Worm (Caenorhabditis elegans): Measurements from ENCODE around the gene C30F2.5.

Gene C30F2.5

ce11 chrX:16082024-16082423 is 12.4 kb upstream of the C30F2.5 start, which contains the start of gene idpp-14 (continued):
- no peak for TF ChIP-seq F10E7.11 (tag; optimal IDR thresholded peaks at IDR 0.05)

- no peak for TF ChIP-seq atf-7 (tag; optimal IDR thresholded peaks at IDR 0.05)
- no peak for TF ChIP-seq F52B5.7 (tag; optimal IDR thresholded peaks at IDR 0.05)
- TF ChIP-seq akir-1 (GFP tag; optimal IDR thresholded peaks at IDR 0.05) = no peak
- TF ChIP-seq hmg-1.2 (GFP tag; IDR thresholded peaks at IDR 0.05) = no peak
- TF ChIP-seq C06A6.2 (GFP tag; conservative IDR thresholded peaks at IDR 0.05) = no peak
- TF ChIP-seq lag-1 (GFP tag; IDR thresholded peaks at IDR 0.05) = no peak
- TF ChIP-seq ceh-79 (tag; optimal IDR thresholded peaks at IDR 0.05) = no peak
- no peak for TF ChIP-seq rec-8 (tag; optimal IDR thresholded peaks at IDR 0.05)
- TF ChIP-seq ztf-28 (GFP tag; IDR thresholded peaks at IDR 0.05) = no peak
- no peak for TF ChIP-seq ceh-27 (GFP tag; optimal IDR thresholded peaks at IDR 0.05)
- no peak for TF ChIP-seq T07F8.4 (tag; optimal IDR thresholded peaks at IDR 0.05)
- TF ChIP-seq F57A8.1 (GFP tag; optimal IDR thresholded peaks at IDR 0.05) = no peak
- TF ChIP-seq mcd-1 (GFP tag; IDR thresholded peaks at IDR 0.05) = no peak
- no peak for TF ChIP-seq mel-28 (tag; optimal IDR thresholded peaks at IDR 0.05; ENCODE audit: borderline replicate concordance)
- no peak for TF ChIP-seq zfh-2 (GFP tag; conservative IDR thresholded peaks at IDR 0.05)
- TF ChIP-seq mes-4 (tag; optimal IDR thresholded peaks at IDR 0.05) = no peak
- no peak for TF ChIP-seq egrh-3 (GFP tag; IDR thresholded peaks at IDR 0.05)
- TF ChIP-seq ztf-18 (tag; optimal IDR thresholded peaks at IDR 0.05) = no peak
- TF ChIP-seq madf-10 (tag; optimal IDR thresholded peaks at IDR 0.05) = no peak
These were observed 9.4 kb upstream of the C30F2.5 start, which contains the start of gene C30F2.2 for ce11 chrX:16085094-16085493. Gene C30F2.2, minus strand, starts transcription at chrX:16085215.

ce11 chrX:16087842-16088241 is 6.6 kb upstream of the C30F2.5 start:
- TF ChIP-seq nhr-80 (tag; optimal IDR thresholded peaks at IDR 0.05) (peak; percentile 13), B0019.2 (GFP tag; conservative IDR thresholded peaks at IDR 0.05) (no peak)

- TF ChIP-seq snpc-4 (GFP tag; optimal IDR thresholded peaks at IDR 0.05) (no peak), snpc-4 (tag; optimal IDR thresholded peaks at IDR 0.05) (peak in 3 of 4 experiments; percentile 46 to 91 (median 89)), Y56A3A.18 (GFP tag; IDR thresholded peaks at IDR 0.05) (0 out of 2 replicates have a peak, but pooled peaks have one; percentile 33), hmg-1.2 (GFP tag; IDR thresholded peaks at IDR 0.05) (peak; percentile 26; the same call in 1 of the 2 replicates), B0035.1 (tag; optimal IDR thresholded peaks at IDR 0.05) (no peak), ztf-28 (GFP tag; IDR thresholded peaks at IDR 0.05) (no peak)
These were observed 3.3 kb upstream of the C30F2.5 start for ce11 chrX:16091166-16091565.

- TF ChIP-seq gei-17 (GFP tag; optimal IDR thresholded peaks at IDR 0.05) (no peak), B0336.3 (GFP tag; IDR thresholded peaks at IDR 0.05) (no peak), lag-1 (GFP tag; IDR thresholded peaks at IDR 0.05) (no peak), egl-18 (GFP tag; IDR thresholded peaks at IDR 0.05) (no peak), attf-6 (GFP tag; IDR thresholded peaks at IDR 0.05) (no peak), hlh-26 (GFP tag; conservative IDR thresholded peaks at IDR 0.05) (no peak), C06A6.2 (GFP tag; conservative IDR thresholded peaks at IDR 0.05) (no peak), repo-1 (tag; optimal IDR thresholded peaks at IDR 0.05) (no peak), F23B12.7 (tag; optimal IDR thresholded peaks at IDR 0.05; ENCODE audit: insufficient read depth) (no peak), T07F8.4 (tag; optimal IDR thresholded peaks at IDR 0.05) (no peak), sea-2 (GFP tag; IDR thresholded peaks at IDR 0.05) (no peak), ztf-6 (GFP tag; IDR thresholded peaks at IDR 0.05) (no peak), F22D6.2 (tag; optimal IDR thresholded peaks at IDR 0.05) (no peak), pha-4 (tag; optimal IDR thresholded peaks at IDR 0.05) (no peak)
These were observed 3.7 kb downstream of the C30F2.5 start for ce11 chrX:16098104-16098638.

All from whole organism, young adult.